Comparison of ENCODE assay signal across 7 worm cellular contexts in genomic region chrII:8481033-8481708, ce11.
A peak's percentile ranks its signal among the peaks of the same experiment; 100 is the strongest.
TF ChIP-seq lines count a peak whose summit lies in the region.

No protein-coding gene starts in this region.

TF ChIP-seq in whole organism, L1 larva, 84 proteins besides CTCF, POLR2A, EP300 and RAD21 (continues in another document):
- TF ChIP-seq nhr-47 (tag; optimal IDR thresholded peaks at IDR 0.05; lab: Kevin White, UChicago) (no peak), ztf-4 (tag; optimal IDR thresholded peaks at IDR 0.05; lab: Kevin White, UChicago) (peak; percentile 50), dsc-1 (tag; optimal IDR thresholded peaks at IDR 0.05; lab: Kevin White, UChicago) (peak; percentile 13), nhr-28 (tag; optimal IDR thresholded peaks at IDR 0.05; lab: Kevin White, UChicago) (no peak), sup-37 (GFP tag; optimal IDR thresholded peaks at IDR 0.05; lab: Kevin White, UChicago) (no peak), efl-3 (GFP tag; optimal IDR thresholded peaks at IDR 0.05; lab: Kevin White, UChicago) (no peak), efl-1 (optimal IDR thresholded peaks at IDR 0.05; lab: Kevin White, UChicago) (no peak), efl-1 (GFP tag; optimal IDR thresholded peaks at IDR 0.05 in 1 of 2; lab: Kevin White, UChicago) (peak in 1 of 2 experiments; percentile 83), blmp-1 (tag; optimal IDR thresholded peaks at IDR 0.05; lab: Kevin White, UChicago) (no peak), tlp-1 (tag; optimal IDR thresholded peaks at IDR 0.05; lab: Kevin White, UChicago) (no peak), nhr-12 (tag; optimal IDR thresholded peaks at IDR 0.05; lab: Kevin White, UChicago) (no peak), snu-23 (GFP tag; optimal IDR thresholded peaks at IDR 0.05; lab: Kevin White, UChicago) (peak; percentile 34), nhr-85 (tag; lab: Kevin White, UChicago) (no peak), nhr-77 (tag; optimal IDR thresholded peaks at IDR 0.05; lab: Kevin White, UChicago) (no peak)

TF ChIP-seq in whole organism, L2 larva, 48 proteins besides CTCF, POLR2A, EP300 and RAD21 (continues in another document):
- TF ChIP-seq egl-27 (tag; optimal IDR thresholded peaks at IDR 0.05; lab: Kevin White, UChicago) (no peak), skn-1 (tag; optimal IDR thresholded peaks at IDR 0.05; lab: Kevin White, UChicago) (no peak), ztf-11 (tag; optimal IDR thresholded peaks at IDR 0.05; lab: Kevin White, UChicago) (no peak), fos-1 (tag; optimal IDR thresholded peaks at IDR 0.05; lab: Kevin White, UChicago) (peak; percentile 5), gmeb-1 (tag; optimal IDR thresholded peaks at IDR 0.05; lab: Kevin White, UChicago) (no peak), ama-1 (optimal IDR thresholded peaks at IDR 0.05; lab: Kevin White, UChicago) (no peak), peb-1 (tag; optimal IDR thresholded peaks at IDR 0.05; lab: Kevin White, UChicago) (no peak), crh-2 (tag; optimal IDR thresholded peaks at IDR 0.05; lab: Kevin White, UChicago) (peak; percentile 2), sma-3 (GFP tag; optimal IDR thresholded peaks at IDR 0.05; lab: Kevin White, UChicago) (no peak), nhr-77 (tag; optimal IDR thresholded peaks at IDR 0.05; lab: Kevin White, UChicago) (no peak), ceh-16 (tag; optimal IDR thresholded peaks at IDR 0.05; lab: Kevin White, UChicago) (no peak), snpc-4 (tag; optimal IDR thresholded peaks at IDR 0.05; lab: Kevin White, UChicago) (no peak), ztf-1 (GFP tag; conservative IDR thresholded peaks at IDR 0.05; lab: Robert Waterston, UW) (no peak), nhr-6 (tag; optimal IDR thresholded peaks at IDR 0.05; lab: Kevin White, UChicago) (no peak)

TF ChIP-seq in whole organism, L3 larva, 47 proteins besides CTCF, POLR2A, EP300 and RAD21:
- peak; percentile 55 for TF ChIP-seq elt-2 (tag; optimal IDR thresholded peaks at IDR 0.05; lab: Kevin White, UChicago)
- peak; percentile 88 for TF ChIP-seq ama-1 (optimal IDR thresholded peaks at IDR 0.05; lab: Kevin White, UChicago)
- peak; percentile 45 for TF ChIP-seq mml-1 (tag; optimal IDR thresholded peaks at IDR 0.05; lab: Kevin White, UChicago)
- TF ChIP-seq nhr-43 (tag; optimal IDR thresholded peaks at IDR 0.05; lab: Kevin White, UChicago; ENCODE audit: poor library complexity, severe bottlenecking), result peak; percentile 26
- TF ChIP-seq egl-5 (tag; optimal IDR thresholded peaks at IDR 0.05; lab: Kevin White, UChicago), result peak; percentile 24
- TF ChIP-seq nhr-67 (tag; optimal IDR thresholded peaks at IDR 0.05; lab: Kevin White, UChicago), result no peak
- TF ChIP-seq nfya-1 (tag; optimal IDR thresholded peaks at IDR 0.05; lab: Kevin White, UChicago; ENCODE audit: insufficient read depth), result peak; percentile 37
- no peak for TF ChIP-seq nhr-237 (tag; optimal IDR thresholded peaks at IDR 0.05; lab: Kevin White, UChicago)
- TF ChIP-seq pqm-1 (tag; optimal IDR thresholded peaks at IDR 0.05; lab: Kevin White, UChicago), result peak; percentile 3
- peak; percentile 50 for TF ChIP-seq pha-4 (tag; optimal IDR thresholded peaks at IDR 0.05; lab: Kevin White, UChicago)

TF ChIP-seq in whole organism, L4 larva, 104 proteins besides CTCF, POLR2A, EP300 and RAD21 (continues in another document):
- TF ChIP-seq zfp-2 (tag; optimal IDR thresholded peaks at IDR 0.05; lab: Kevin White, UChicago) (no peak), vab-7 (GFP tag; IDR thresholded peaks at IDR 0.05; lab: Robert Waterston, UW) (no peak), zfp-3 (GFP tag; conservative IDR thresholded peaks at IDR 0.05; lab: Robert Waterston, UW) (no peak), snpc-4 (tag; optimal IDR thresholded peaks at IDR 0.05; lab: Kevin White, UChicago) (no peak), F49E8.2 (tag; optimal IDR thresholded peaks at IDR 0.05; lab: Kevin White, UChicago; ENCODE audit: borderline replicate concordance) (no peak), madf-5 (GFP tag; IDR thresholded peaks at IDR 0.05; lab: Robert Waterston, UW) (peak in 1 of 2 experiments; percentile 11; a peak in 1 of 4 replicates), ceh-82 (tag; optimal IDR thresholded peaks at IDR 0.05; lab: Kevin White, UChicago) (no peak), pha-4 (GFP tag; IDR thresholded peaks at IDR 0.05; lab: Robert Waterston, UW) (peak; percentile 27; the same call in 1 of the 2 replicates), pha-4 (tag; optimal IDR thresholded peaks at IDR 0.05; lab: Kevin White, UChicago) (no peak), mdt-29 (GFP tag; IDR thresholded peaks at IDR 0.05; lab: Robert Waterston, UW) (peak; percentile 69), zip-2 (tag; optimal IDR thresholded peaks at IDR 0.05; lab: Kevin White, UChicago) (no peak), ceh-62 (tag; optimal IDR thresholded peaks at IDR 0.05; lab: Kevin White, UChicago) (no peak), lin-39 (tag; optimal IDR thresholded peaks at IDR 0.05; lab: Kevin White, UChicago) (no peak), egl-43 (GFP tag; IDR thresholded peaks at IDR 0.05; lab: Robert Waterston, UW) (no peak), lim-7 (GFP tag; IDR thresholded peaks at IDR 0.05; lab: Robert Waterston, UW) (no peak)

TF ChIP-seq in whole organism, late embryonic, 69 proteins besides CTCF, POLR2A, EP300 and RAD21:
- TF ChIP-seq pax-1 (tag; optimal IDR thresholded peaks at IDR 0.05; lab: Kevin White, UChicago), result peak; percentile 74
- peak; percentile 30 for TF ChIP-seq unc-55 (GFP tag; optimal IDR thresholded peaks at IDR 0.05; lab: Kevin White, UChicago)
- TF ChIP-seq elt-2 (tag; optimal IDR thresholded peaks at IDR 0.05; lab: Kevin White, UChicago), result peak; percentile 21
- TF ChIP-seq ceh-9 (tag; optimal IDR thresholded peaks at IDR 0.05; lab: Kevin White, UChicago), result no peak
- TF ChIP-seq ceh-2 (tag; optimal IDR thresholded peaks at IDR 0.05; lab: Kevin White, UChicago), result no peak
- TF ChIP-seq npax-4 (tag; optimal IDR thresholded peaks at IDR 0.05; lab: Kevin White, UChicago), result no peak
- TF ChIP-seq rnt-1 (tag; optimal IDR thresholded peaks at IDR 0.05; lab: Kevin White, UChicago), result peak; percentile 11

TF ChIP-seq in whole organism, mixed stage, embryonic, 35 proteins besides CTCF, POLR2A, EP300 and RAD21 (continues in another document):
- TF ChIP-seq flh-1 (GFP tag; optimal IDR thresholded peaks at IDR 0.05; lab: Kevin White, UChicago), result no peak
- no peak for TF ChIP-seq M03D4.4 (tag; optimal IDR thresholded peaks at IDR 0.05; lab: Kevin White, UChicago)
- TF ChIP-seq nhr-237 (tag; optimal IDR thresholded peaks at IDR 0.05; lab: Kevin White, UChicago), result no peak
- peak; percentile 10 for TF ChIP-seq pha-4 (tag; optimal IDR thresholded peaks at IDR 0.05; lab: Kevin White, UChicago)
- no peak for TF ChIP-seq ces-1 (GFP tag; optimal IDR thresholded peaks at IDR 0.05; lab: Kevin White, UChicago)
- no peak for TF ChIP-seq zip-8 (tag; optimal IDR thresholded peaks at IDR 0.05; lab: Kevin White, UChicago)
- TF ChIP-seq sem-2 (GFP tag; optimal IDR thresholded peaks at IDR 0.05; lab: Kevin White, UChicago), result no peak
- peak; percentile 70 for TF ChIP-seq unc-62 (GFP tag; optimal IDR thresholded peaks at IDR 0.05; lab: Kevin White, UChicago)
- peak; percentile 84 for TF ChIP-seq hlh-1 (tag; optimal IDR thresholded peaks at IDR 0.05; lab: Kevin White, UChicago)
- no peak for TF ChIP-seq nhr-76 (tag; optimal IDR thresholded peaks at IDR 0.05; lab: Kevin White, UChicago)
- no peak for TF ChIP-seq ceh-83 (GFP tag; optimal IDR thresholded peaks at IDR 0.05; lab: Kevin White, UChicago)
- no peak for TF ChIP-seq snpc-4 (tag; optimal IDR thresholded peaks at IDR 0.05; lab: Kevin White, UChicago)
- no peak for TF ChIP-seq nhr-28 (tag; optimal IDR thresholded peaks at IDR 0.05; lab: Kevin White, UChicago)
- no peak for TF ChIP-seq elt-3 (tag; optimal IDR thresholded peaks at IDR 0.05; lab: Kevin White, UChicago)
- no peak for TF ChIP-seq ztf-11 (tag; optimal IDR thresholded peaks at IDR 0.05; lab: Kevin White, UChicago)
- peak; percentile 34 for TF ChIP-seq ceh-39 (tag; optimal IDR thresholded peaks at IDR 0.05; lab: Kevin White, UChicago)
- TF ChIP-seq bed-3 (GFP tag; optimal IDR thresholded peaks at IDR 0.05; lab: Kevin White, UChicago), result no peak
- TF ChIP-seq mep-1 (tag; optimal IDR thresholded peaks at IDR 0.05; lab: Kevin White, UChicago), result no peak
- TF ChIP-seq nhr-2 (tag; optimal IDR thresholded peaks at IDR 0.05; lab: Kevin White, UChicago), result peak; percentile 58
- no peak for TF ChIP-seq lin-13 (tag; optimal IDR thresholded peaks at IDR 0.05; lab: Kevin White, UChicago)
- TF ChIP-seq mab-5 (tag; optimal IDR thresholded peaks at IDR 0.05; lab: Kevin White, UChicago), result peak; percentile 44

TF ChIP-seq in whole organism, young adult, 124 proteins besides CTCF, POLR2A, EP300 and RAD21 (continues in another document):
- TF ChIP-seq gei-17 (GFP tag; optimal IDR thresholded peaks at IDR 0.05; lab: Kevin White, UChicago) (peak; percentile 3), chd-7 (tag; optimal IDR thresholded peaks at IDR 0.05; lab: Kevin White, UChicago) (peak; percentile 23), Y53G8AR.9 (GFP tag; conservative IDR thresholded peaks at IDR 0.05; lab: Robert Waterston, UW) (0 out of 2 replicates have a peak, but pooled peaks have one; percentile 16), pbrm-1 (GFP tag; IDR thresholded peaks at IDR 0.05; lab: Robert Waterston, UW) (0 out of 2 replicates have a peak, but pooled peaks have one; percentile 26), tbx-9 (tag; optimal IDR thresholded peaks at IDR 0.05; lab: Kevin White, UChicago; ENCODE audit: borderline replicate concordance) (no peak), F10E7.11 (tag; optimal IDR thresholded peaks at IDR 0.05; lab: Kevin White, UChicago) (no peak), fkh-3 (tag; optimal IDR thresholded peaks at IDR 0.05; lab: Kevin White, UChicago) (no peak), lin-40 (tag; optimal IDR thresholded peaks at IDR 0.05; lab: Kevin White, UChicago) (no peak), nfya-1 (tag; optimal IDR thresholded peaks at IDR 0.05; lab: Kevin White, UChicago; ENCODE audit: borderline replicate concordance, insufficient read depth) (no peak), hsf-1 (GFP tag; IDR thresholded peaks at IDR 0.05; lab: Robert Waterston, UW) (peak; percentile 81), F23B12.7 (tag; optimal IDR thresholded peaks at IDR 0.05; lab: Kevin White, UChicago; ENCODE audit: insufficient read depth) (peak; percentile 19), cebp-1 (GFP tag; IDR thresholded peaks at IDR 0.05; lab: Robert Waterston, UW) (no peak), cebp-1 (tag; optimal IDR thresholded peaks at IDR 0.05; lab: Kevin White, UChicago) (peak; percentile 31), let-526 (GFP tag; IDR thresholded peaks at IDR 0.05; lab: Robert Waterston, UW) (0 out of 2 replicates have a peak, but pooled peaks have one; percentile 6), ztf-28 (GFP tag; IDR thresholded peaks at IDR 0.05; lab: Robert Waterston, UW) (no peak), K11D2.4 (GFP tag; IDR thresholded peaks at IDR 0.05; lab: Robert Waterston, UW) (peak; percentile 12; the same call in 1 of the 2 replicates), T07F8.4 (tag; optimal IDR thresholded peaks at IDR 0.05; lab: Kevin White, UChicago) (no peak), B0019.2 (GFP tag; conservative IDR thresholded peaks at IDR 0.05; lab: Robert Waterston, UW) (no peak), sdz-38 (tag; optimal IDR thresholded peaks at IDR 0.05; lab: Kevin White, UChicago) (no peak), ekl-4 (GFP tag; IDR thresholded peaks at IDR 0.05; lab: Robert Waterston, UW) (no peak), ztf-25 (GFP tag; IDR thresholded peaks at IDR 0.05; lab: Robert Waterston, UW) (no peak), K12H6.12 (tag; optimal IDR thresholded peaks at IDR 0.05; lab: Kevin White, UChicago) (peak; percentile 18)
